Fruit fly (Drosophila melanogaster) whole organism, adult: ENCODE results near the gene CG12170.

Experiments
- CG14711 ChIP-seq: fragments of 200-800 bp; sonication (Bioruptor generic); optimal IDR thresholded peaks from 2 replicates; lab custom pipeline; 2018; ENCODE audit warnings: missing biosample characterization, mild to moderate bottlenecking, missing genetic modification characterization, moderate library complexity
- CG33017 ChIP-seq: fragments of 200-800 bp; sonication (Bioruptor generic); optimal IDR thresholded peaks from 2 replicates; lab custom pipeline; 2018; ENCODE audit warnings: missing biosample characterization, mild to moderate bottlenecking, missing genetic modification characterization, moderate library complexity
- Clk ChIP-seq: fragments of 200-800 bp; sonication (Bioruptor generic); optimal IDR thresholded peaks from 2 replicates; lab custom pipeline; 2017; ENCODE audit warnings: missing biosample characterization, missing genetic modification characterization

- TF ChIP-seq CG14711 (tag; lab: Kevin White, UChicago) (peak; percentile 36), CG33017 (tag; lab: Kevin White, UChicago) (no peak), Clk (no peak)
These were observed 37.3 kb upstream of the CG12170 start for dm6 chr3R:5599521-5600360.
